Worm (Caenorhabditis elegans) whole organism, early embryonic: ENCODE data around the gene lsm-8.

Source experiments
- F13C5.2 ChIP-seq: sonication (generic microtip); optimal IDR thresholded peaks from 2 replicates; lab custom pipeline; 2017; ENCODE audit warnings: mild to moderate bottlenecking, missing genetic modification characterization, inconsistent platforms, missing compliant biosample characterization
- aly-1 ChIP-seq: sonication (generic microtip); optimal IDR thresholded peaks from 2 replicates; lab custom pipeline; 2016; ENCODE audit warnings: missing genetic modification characterization, missing compliant biosample characterization
- ama-1 ChIP-seq: fragments of 150-350 bp; optimal IDR thresholded peaks from 2 replicates; lab custom pipeline; 2014
- ceh-13 ChIP-seq: fragments of 200-800 bp; sonication (Bioruptor generic); optimal IDR thresholded peaks from 2 replicates; lab custom pipeline; 2018; ENCODE audit warnings: mild to moderate bottlenecking, missing genetic modification characterization, missing compliant biosample characterization
- ceh-36 ChIP-seq: sonication (generic microtip); optimal IDR thresholded peaks from 2 replicates; lab custom pipeline; 2016; ENCODE audit warnings: missing genetic modification characterization, inconsistent platforms, missing compliant biosample characterization
- ets-7 ChIP-seq: sonication (generic microtip); optimal IDR thresholded peaks from 2 replicates; lab custom pipeline; 2016; ENCODE audit warnings: missing genotype, missing genetic modification characterization, missing compliant biosample characterization
- flt-1 ChIP-seq: fragments of 200-800 bp; sonication (Bioruptor generic); IDR thresholded peaks from 2 replicates; pipeline ENCODE4 v1.3.6; 2022; ENCODE audit warnings: missing genetic modification characterization, missing compliant biosample characterization
- hmbx-1 ChIP-seq: sonication (generic microtip); optimal IDR thresholded peaks from 2 replicates; lab custom pipeline; 2016; ENCODE audit warnings: mild to moderate bottlenecking, missing genetic modification characterization, missing compliant biosample characterization
- hnd-1 ChIP-seq: sonication (generic microtip); optimal IDR thresholded peaks from 2 replicates; lab custom pipeline; 2016; ENCODE audit warnings: missing genetic modification characterization, missing compliant biosample characterization
- pes-1 ChIP-seq: fragments of 200-800 bp; sonication (Bioruptor generic); IDR thresholded peaks from 2 replicates; pipeline ENCODE4 v1.3.6; 2022; ENCODE audit warnings: missing genetic modification reagents, missing genetic modification characterization, missing compliant biosample characterization
- scrt-1 ChIP-seq: fragments of 200-800 bp; sonication (Bioruptor generic); IDR thresholded peaks from 2 replicates; pipeline ENCODE4 v1.3.6; 2022; ENCODE audit warnings: missing genetic modification characterization, missing compliant biosample characterization
- sea-1 ChIP-seq: fragments of 200-800 bp; sonication (Bioruptor generic); conservative IDR thresholded peaks from 2 replicates; pipeline ENCODE4 v1.3.6; 2022; ENCODE audit warnings: missing genetic modification characterization, missing compliant biosample characterization
- tbx-11 ChIP-seq: fragments of 200-800 bp; sonication (Bioruptor generic); IDR thresholded peaks from 2 replicates; pipeline ENCODE4 v1.3.6; 2022; ENCODE audit warnings: missing genetic modification characterization, missing compliant biosample characterization

DNA sequence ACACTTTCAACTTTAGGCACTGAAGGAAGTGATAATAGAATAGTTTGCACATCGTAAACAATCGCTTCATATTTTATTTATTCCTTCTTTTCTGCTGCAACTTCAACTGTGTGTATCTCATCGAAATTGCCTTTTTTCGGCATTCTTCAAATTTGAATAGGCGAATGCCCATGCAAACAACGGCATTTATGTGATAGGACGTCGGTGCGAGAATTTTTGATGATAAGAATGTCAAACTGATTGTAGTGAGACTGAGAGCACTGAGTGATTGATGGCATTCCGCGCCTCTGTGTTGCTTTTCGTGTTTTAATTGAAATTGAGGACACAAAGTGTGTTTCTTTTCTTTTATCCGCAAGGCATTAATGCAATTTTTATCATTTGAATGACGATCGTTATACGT, 4.5 kb downstream of the lsm-8 start:
- TF ChIP-seq F13C5.2 (tag; lab: Kevin White, UChicago) (no peak), ceh-36 (no peak), flt-1 (GFP tag; lab: Robert Waterston, UW) (no peak), ets-7 (tag; lab: Kevin White, UChicago) (no peak), ama-1 (lab: Kevin White, UChicago) (no peak), ceh-13 (GFP tag; lab: Kevin White, UChicago) (no peak), hnd-1 (no peak), sea-1 (GFP tag; lab: Robert Waterston, UW) (no peak), hmbx-1 (tag; lab: Kevin White, UChicago) (no peak), aly-1 (no peak), tbx-11 (GFP tag; lab: Robert Waterston, UW) (no peak), scrt-1 (GFP tag; lab: Robert Waterston, UW) (no peak), pes-1 (GFP tag; lab: Robert Waterston, UW) (no peak)
